Fruit fly (Drosophila melanogaster) whole organism, embryonic: ENCODE data around the gene DopEcR.

ENCODE experiments used
- CG10274 ChIP-seq: fragments of 200-800 bp; sonication (Bioruptor generic); optimal IDR thresholded peaks from 3 replicates; lab custom pipeline; 2017; ENCODE audit warnings: missing biosample characterization, mild to moderate bottlenecking, missing genetic modification characterization
- CG42726 ChIP-seq: fragments of 200-800 bp; sonication (Bioruptor generic); IDR thresholded peaks from 2 replicates; pipeline ENCODE4 v1.3.6; 2022; ENCODE audit warnings: missing biosample characterization, missing genetic modification characterization; ENCODE audit not compliant: partially characterized antibody
- Hey ChIP-seq: fragments of 200-800 bp; sonication (Bioruptor generic); optimal IDR thresholded peaks from 3 replicates; lab custom pipeline; 2018; ENCODE audit warnings: missing biosample characterization, mild to moderate bottlenecking, missing genetic modification characterization
- HmgD ChIP-seq: fragments of 200-800 bp; sonication (Bioruptor generic); optimal IDR thresholded peaks from 3 replicates; lab custom pipeline; 2016; ENCODE audit warnings: missing biosample characterization, missing genetic modification characterization
- Hr39 ChIP-seq: fragments of >200 bp; optimal IDR thresholded peaks from 2 replicates; lab custom pipeline; 2017
- Med ChIP-seq: fragments of 200-800 bp; sonication (Bioruptor generic); peaks from one replicate; lab custom pipeline; 2016; ENCODE audit warnings: missing biosample characterization, missing genetic modification characterization, mild to moderate bottlenecking, inconsistent platforms, moderate library complexity
- fd64A ChIP-seq: fragments of 200-800 bp; sonication (Bioruptor generic); optimal IDR thresholded peaks from 3 replicates; lab custom pipeline; 2018; ENCODE audit warnings: missing biosample characterization, mild to moderate bottlenecking, missing genetic modification characterization
- ftz-f1 ChIP-seq: fragments of 200-800 bp; sonication (Bioruptor generic); optimal IDR thresholded peaks from 2 replicates; lab custom pipeline; 2016; ENCODE audit warnings: missing biosample characterization, missing genetic modification characterization
- hth ChIP-seq: fragments of >200 bp; optimal IDR thresholded peaks from 2 replicates; lab custom pipeline; 2017; ENCODE audit warnings: inconsistent platforms
- ken ChIP-seq: fragments of 200-800 bp; sonication (Bioruptor generic); IDR thresholded peaks from 3 replicates; pipeline ENCODE4 v1.3.6; 2022; ENCODE audit warnings: missing biosample characterization, missing genetic modification characterization
- mld ChIP-seq: fragments of 200-800 bp; sonication (Bioruptor generic); IDR thresholded peaks from 3 replicates; pipeline ENCODE4 v1.3.6; 2022; ENCODE audit warnings: missing biosample characterization, missing genetic modification characterization; ENCODE audit not compliant: partially characterized antibody

DNA sequence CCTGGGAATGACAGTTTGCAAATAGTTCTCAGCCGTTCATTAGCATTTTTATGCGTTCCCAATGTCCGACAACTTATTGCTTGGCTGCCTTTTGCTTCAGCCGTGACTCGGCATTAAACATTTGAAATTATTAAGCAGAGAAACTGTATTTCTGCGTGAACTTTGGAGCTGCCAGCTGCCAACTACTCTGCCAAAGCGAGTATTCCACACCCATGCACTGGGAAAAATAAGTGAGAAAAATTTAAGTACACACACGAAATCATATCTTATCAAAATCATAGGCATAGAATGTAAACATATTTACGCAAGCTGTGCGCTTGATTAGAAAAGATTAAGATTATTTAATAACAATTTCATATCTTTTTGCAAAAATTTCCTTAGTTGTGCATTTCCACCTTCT is 32.8 kb upstream of the DopEcR start:
- TF ChIP-seq CG10274 (GFP tag; lab: Kevin White, UChicago) = no peak
- TF ChIP-seq HmgD (GFP tag; lab: Kevin White, UChicago) = no peak
- TF ChIP-seq Hey (tag; lab: Kevin White, UChicago) = no peak
- no peak for TF ChIP-seq hth (lab: Kevin White, UChicago)
- no peak for TF ChIP-seq Hr39
- TF ChIP-seq CG42726 (GFP tag; lab: Robert Waterston, UW) = no peak
- no peak for TF ChIP-seq mld (GFP tag; lab: Robert Waterston, UW)
- TF ChIP-seq ftz-f1 (GFP tag; lab: Kevin White, UChicago) = no peak
- no peak for TF ChIP-seq fd64A (GFP tag; lab: Kevin White, UChicago)
- no peak for TF ChIP-seq ken
- peak; percentile 91 for TF ChIP-seq Med (GFP tag; lab: Kevin White, UChicago)
